Fruit fly (Drosophila melanogaster) S2 (cell line): Measurements from ENCODE around the gene Sec13.

Experiments
- CG8478 ChIP-seq: fragments of >200 bp; optimal IDR thresholded peaks from 2 replicates; lab custom pipeline; 2018
- CTCF ChIP-seq, 2 experiments: fragments of >200 bp; optimal IDR thresholded peaks; 2 replicates each; lab custom pipeline; 2018

dm6 chr3R:23368235-23368634 lies 12.2 kb downstream of the Sec13 start:
- TF ChIP-seq CTCF (optimal IDR thresholded peaks at IDR 0.05; lab: Kevin White, UChicago): no peak
- TF ChIP-seq CG8478: no peak
